Worm (Caenorhabditis elegans) whole organism, young adult: ENCODE data around the gene W09D6.4.

ENCODE experiments used
- F22D6.2 ChIP-seq: sonication (generic microtip); optimal IDR thresholded peaks from 2 replicates; lab custom pipeline; 2016; ENCODE audit warnings: mild to moderate bottlenecking, missing genetic modification characterization, missing compliant biosample characterization
- F33H1.4 ChIP-seq: fragments of 200-800 bp; sonication (Bioruptor generic); IDR thresholded peaks from 2 replicates; pipeline ENCODE4 v1.3.6; 2022; ENCODE audit warnings: missing genetic modification reagents, missing genetic modification characterization, missing compliant biosample characterization
- F39B2.1 ChIP-seq: fragments of 200-800 bp; sonication (Bioruptor generic); IDR thresholded peaks from 2 replicates; pipeline ENCODE4 v1.3.6; 2022; ENCODE audit warnings: missing genetic modification reagents, missing genetic modification characterization, missing compliant biosample characterization
- F49E8.2 ChIP-seq: sonication (generic microtip); optimal IDR thresholded peaks from 3 replicates; lab custom pipeline; 2017; ENCODE audit warnings: missing genetic modification characterization, mild to moderate bottlenecking, missing compliant biosample characterization, antibody characterized with exemption, moderate library complexity; ENCODE audit not compliant: insufficient read depth
- F57A8.1 ChIP-seq: fragments of 200-800 bp; sonication (Bioruptor generic); optimal IDR thresholded peaks from 2 replicates; lab custom pipeline; 2018; ENCODE audit warnings: mild to moderate bottlenecking, missing genetic modification characterization, moderate library complexity, missing compliant biosample characterization
- K12H6.12 ChIP-seq: fragments of 200-800 bp; sonication (Bioruptor generic); optimal IDR thresholded peaks from 2 replicates; lab custom pipeline; 2018; ENCODE audit warnings: mild to moderate bottlenecking, missing genetic modification characterization, missing compliant biosample characterization
- Y95B8A.8 ChIP-seq: fragments of 200-800 bp; sonication (Bioruptor generic); IDR thresholded peaks from 2 replicates; pipeline ENCODE4 v1.3.6; 2022; ENCODE audit warnings: missing genetic modification reagents, missing genetic modification characterization, missing compliant biosample characterization
- ZK185.1 ChIP-seq: sonication (generic microtip); optimal IDR thresholded peaks from 2 replicates; lab custom pipeline; 2016; ENCODE audit warnings: mild to moderate bottlenecking, missing genetic modification characterization, missing compliant biosample characterization; ENCODE audit not compliant: poor library complexity, severe bottlenecking
- athp-1 ChIP-seq: sonication (generic microtip); optimal IDR thresholded peaks from 2 replicates; lab custom pipeline; 2017; ENCODE audit warnings: mild to moderate bottlenecking, missing genetic modification characterization, missing compliant biosample characterization
- attf-3 ChIP-seq: fragments of 200-800 bp; sonication (Bioruptor generic); conservative IDR thresholded peaks from 2 replicates; pipeline ENCODE4 v1.3.6; 2022; ENCODE audit warnings: missing genetic modification reagents, missing genetic modification characterization, missing compliant biosample characterization
- attf-6 ChIP-seq: fragments of 200-800 bp; sonication (Bioruptor generic); IDR thresholded peaks from 2 replicates; pipeline ENCODE4 v1.3.6; 2022; ENCODE audit warnings: missing genetic modification reagents, missing genetic modification characterization, missing compliant biosample characterization
- ccch-3 ChIP-seq: fragments of 200-800 bp; sonication (Bioruptor generic); optimal IDR thresholded peaks from 2 replicates; lab custom pipeline; 2018; ENCODE audit warnings: mild to moderate bottlenecking, missing genetic modification characterization, missing compliant biosample characterization
- cebp-2 ChIP-seq: fragments of 200-800 bp; sonication (Bioruptor generic); IDR thresholded peaks from 2 replicates; pipeline ENCODE4 v1.3.6; 2022; ENCODE audit warnings: missing genetic modification characterization, missing compliant biosample characterization
- ceh-58 ChIP-seq: fragments of 200-800 bp; sonication (Bioruptor generic); IDR thresholded peaks from 2 replicates; pipeline ENCODE4 v1.3.6; 2022; ENCODE audit warnings: missing genetic modification characterization, missing compliant biosample characterization
- ceh-79 ChIP-seq: sonication (generic microtip); optimal IDR thresholded peaks from 2 replicates; lab custom pipeline; 2017; ENCODE audit warnings: mild to moderate bottlenecking, missing genetic modification characterization, missing compliant biosample characterization
- die-1 ChIP-seq: sonication (generic microtip); optimal IDR thresholded peaks from 2 replicates; lab custom pipeline; 2016; ENCODE audit warnings: missing genotype, mild to moderate bottlenecking, missing genetic modification characterization, missing compliant biosample characterization
- egl-18 ChIP-seq: fragments of 200-800 bp; sonication (Bioruptor generic); IDR thresholded peaks from 2 replicates; pipeline ENCODE4 v1.3.6; 2022; ENCODE audit warnings: missing genetic modification reagents, missing genetic modification characterization, missing compliant biosample characterization
- egrh-3 ChIP-seq: fragments of 200-800 bp; sonication (Bioruptor generic); IDR thresholded peaks from 2 replicates; pipeline ENCODE4 v1.3.6; 2022; ENCODE audit warnings: missing genetic modification reagents, missing genetic modification characterization, missing compliant biosample characterization
- ets-4 ChIP-seq: fragments of 200-800 bp; sonication (Bioruptor generic); optimal IDR thresholded peaks from 2 replicates; lab custom pipeline; 2018; ENCODE audit warnings: mild to moderate bottlenecking, missing genetic modification characterization, missing compliant biosample characterization
- hlh-26 ChIP-seq: fragments of 200-800 bp; sonication (Bioruptor generic); conservative IDR thresholded peaks from 2 replicates; pipeline ENCODE4 v1.3.6; 2022; ENCODE audit warnings: missing genetic modification reagents, missing genetic modification characterization, missing compliant biosample characterization
- hmg-20 ChIP-seq: fragments of 200-800 bp; sonication (Bioruptor generic); IDR thresholded peaks from 2 replicates; pipeline ENCODE4 v1.3.6; 2022; ENCODE audit warnings: missing genetic modification reagents, missing genetic modification characterization, missing compliant biosample characterization
- hrde-1 ChIP-seq: sonication (generic microtip); optimal IDR thresholded peaks from 2 replicates; lab custom pipeline; 2016; ENCODE audit warnings: missing genetic modification characterization, mild to moderate bottlenecking, missing compliant biosample characterization, moderate library complexity, missing genotype, missing genetic modification reagents, borderline replicate concordance
- hsf-1 ChIP-seq: fragments of 200-800 bp; sonication (Bioruptor generic); IDR thresholded peaks from 2 replicates; pipeline ENCODE4 v1.3.6; 2022; ENCODE audit warnings: missing genetic modification reagents, missing genetic modification characterization, missing compliant biosample characterization
- let-607 ChIP-seq, 2 experiments: fragments of 200-800 bp in 1 of 2; sonication (Bioruptor generic) in 1 of 2; sonication (generic microtip) in 1 of 2; optimal IDR thresholded peaks; 2 replicates each; lab custom pipeline; 2016 to 2018; ENCODE audit warnings: mild to moderate bottlenecking in 2 of 2, missing compliant biosample characterization in 2 of 2, missing genetic modification characterization in 2 of 2, moderate library complexity in 2 of 2, missing genotype in 1 of 2
- lin-35 ChIP-seq, 3 experiments: fragments of 150-350 bp in 2 of 3; sonication (generic microtip) in 1 of 3; optimal IDR thresholded peaks; 2 replicates each; lab custom pipeline; 2014 to 2018; ENCODE audit warnings: missing biosample characterization in 3 of 3, missing genetic modification characterization in 3 of 3, missing genetic modification reagents in 3 of 3
- lin-54 ChIP-seq: fragments of 200-800 bp; sonication (Bioruptor generic); optimal IDR thresholded peaks from 2 replicates; lab custom pipeline; 2018; ENCODE audit warnings: mild to moderate bottlenecking, missing genetic modification characterization, missing compliant biosample characterization
- madf-3 ChIP-seq: fragments of 200-800 bp; sonication (Bioruptor generic); IDR thresholded peaks from 2 replicates; pipeline ENCODE4 v1.3.6; 2022; ENCODE audit warnings: missing genetic modification reagents, missing genetic modification characterization, missing compliant biosample characterization
- mcd-1 ChIP-seq: fragments of 200-800 bp; sonication (Bioruptor generic); IDR thresholded peaks from 2 replicates; pipeline ENCODE4 v1.3.6; 2022; ENCODE audit warnings: missing genetic modification reagents, missing genetic modification characterization, missing compliant biosample characterization
- mel-28 ChIP-seq: sonication (generic microtip); optimal IDR thresholded peaks from 2 replicates; lab custom pipeline; 2016; ENCODE audit warnings: borderline replicate concordance, mild to moderate bottlenecking, missing genetic modification characterization, missing compliant biosample characterization
- mxl-1 ChIP-seq: sonication (generic microtip); optimal IDR thresholded peaks from 2 replicates; lab custom pipeline; 2016; ENCODE audit warnings: missing genetic modification characterization, missing compliant biosample characterization
- nhr-179 ChIP-seq: sonication (generic microtip); optimal IDR thresholded peaks from 2 replicates; lab custom pipeline; 2016; ENCODE audit warnings: mild to moderate bottlenecking, missing genetic modification characterization, missing compliant biosample characterization
- nhr-80 ChIP-seq: sonication (generic microtip); optimal IDR thresholded peaks from 2 replicates; lab custom pipeline; 2016; ENCODE audit warnings: missing genetic modification characterization, missing compliant biosample characterization
- nhr-90 ChIP-seq: sonication (generic microtip); optimal IDR thresholded peaks from 2 replicates; lab custom pipeline; 2016; ENCODE audit warnings: missing genotype, mild to moderate bottlenecking, missing genetic modification characterization, missing compliant biosample characterization
- pha-4 ChIP-seq: fragments of 150-350 bp; sonication (generic microtip); optimal IDR thresholded peaks from 2 replicates; lab custom pipeline; 2014; ENCODE audit warnings: missing biosample characterization, missing genetic modification reagents, missing genetic modification characterization
- rcor-1 ChIP-seq: fragments of 200-800 bp; sonication (Bioruptor generic); IDR thresholded peaks from 2 replicates; pipeline ENCODE4 v1.3.6; 2022; ENCODE audit warnings: missing genetic modification reagents, missing genetic modification characterization, missing compliant biosample characterization
- rpc-1 ChIP-seq, 2 experiments: fragments of 150-350 bp in 1 of 2; sonication (generic microtip) in 1 of 2; optimal IDR thresholded peaks; 2 replicates each; lab custom pipeline; 2014 to 2018; ENCODE audit warnings: missing biosample characterization in 1 of 2, missing genetic modification characterization in 1 of 2, missing genetic modification reagents in 1 of 2, missing genotype in 1 of 2
- snpc-1.1 ChIP-seq: sonication (generic microtip); optimal IDR thresholded peaks from 2 replicates; lab custom pipeline; 2017; ENCODE audit warnings: missing genetic modification characterization, mild to moderate bottlenecking, missing compliant biosample characterization, antibody characterized with exemption, moderate library complexity, missing genotype, missing genetic modification reagents; ENCODE audit not compliant: insufficient read depth
- snpc-1.3 ChIP-seq: sonication (generic microtip); optimal IDR thresholded peaks from 2 replicates; lab custom pipeline; 2017; ENCODE audit warnings: missing genetic modification characterization, mild to moderate bottlenecking, missing compliant biosample characterization, antibody characterized with exemption, moderate library complexity, missing genotype, missing genetic modification reagents; ENCODE audit not compliant: insufficient read depth
- tbp1 ChIP-seq: fragments of 200-800 bp; sonication (Bioruptor generic); optimal IDR thresholded peaks from 2 replicates; lab custom pipeline; 2018; ENCODE audit warnings: mild to moderate bottlenecking, missing genetic modification characterization, missing compliant biosample characterization
- tbx-9 ChIP-seq: sonication (generic microtip); optimal IDR thresholded peaks from 2 replicates; lab custom pipeline; 2016; ENCODE audit warnings: borderline replicate concordance, missing genetic modification characterization, inconsistent platforms, missing compliant biosample characterization
- tlf-1 ChIP-seq: fragments of 200-800 bp; sonication (Bioruptor generic); optimal IDR thresholded peaks from 2 replicates; lab custom pipeline; 2018; ENCODE audit warnings: mild to moderate bottlenecking, missing genetic modification characterization, missing compliant biosample characterization
- unc-130 ChIP-seq: sonication (generic microtip); optimal IDR thresholded peaks from 2 replicates; lab custom pipeline; 2016; ENCODE audit warnings: missing genetic modification reagents, missing genetic modification characterization, missing compliant biosample characterization
- unc-62 ChIP-seq: fragments of 150-350 bp; optimal IDR thresholded peaks from 2 replicates; lab custom pipeline; 2014; ENCODE audit warnings: missing biosample characterization, missing genetic modification reagents, missing genetic modification characterization
- zim-3 ChIP-seq: sonication (generic microtip); optimal IDR thresholded peaks from 2 replicates; lab custom pipeline; 2017; ENCODE audit warnings: mild to moderate bottlenecking, missing genetic modification characterization, moderate library complexity, missing compliant biosample characterization
- ztf-18 ChIP-seq: sonication (generic microtip); optimal IDR thresholded peaks from 2 replicates; lab custom pipeline; 2016; ENCODE audit warnings: missing genotype, mild to moderate bottlenecking, missing genetic modification characterization, missing compliant biosample characterization
- ztf-25 ChIP-seq: fragments of 200-800 bp; sonication (Bioruptor generic); IDR thresholded peaks from 2 replicates; pipeline ENCODE4 v1.3.6; 2022; ENCODE audit warnings: missing genetic modification reagents, missing genetic modification characterization, missing compliant biosample characterization

W09D6.4 gene

DNA sequence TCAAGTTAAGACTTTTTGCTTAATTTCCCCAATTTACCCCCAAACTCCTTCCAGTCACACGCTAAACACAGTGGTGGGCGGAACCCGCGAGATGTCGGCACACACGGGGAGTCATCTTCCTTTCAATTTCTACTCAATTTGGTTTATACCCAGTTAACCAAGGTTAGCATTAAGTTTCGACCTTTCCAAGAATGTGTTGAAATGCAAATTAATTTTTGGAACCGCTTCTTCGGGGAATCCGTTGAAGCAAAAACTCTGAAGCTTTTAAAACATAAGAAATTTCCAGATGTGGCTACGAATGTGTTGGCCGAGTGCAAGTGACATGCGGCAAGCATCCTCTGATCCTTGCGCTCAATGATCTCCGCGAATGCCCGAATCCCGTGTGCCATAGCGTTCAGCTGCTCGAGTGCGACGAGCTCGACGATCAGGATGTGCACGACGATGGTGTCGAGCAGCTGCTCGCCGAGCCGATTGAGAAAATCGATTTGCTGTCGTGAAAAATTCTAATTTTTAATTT is 11.4 kb downstream of the W09D6.4 start (continued):
- TF ChIP-seq athp-1 (peak; percentile 77), ZK185.1 (tag; lab: Kevin White, UChicago) (peak; percentile 40), nhr-80 (tag; lab: Kevin White, UChicago) (no peak), K12H6.12 (no peak), tbp1 (GFP tag; lab: Kevin White, UChicago) (peak; percentile 78), ceh-79 (tag; lab: Kevin White, UChicago) (peak; percentile 31), cebp-2 (GFP tag; lab: Robert Waterston, UW) (0 out of 2 replicates have a peak, but pooled peaks have one; percentile 66), die-1 (peak; percentile 44), ets-4 (GFP tag; lab: Kevin White, UChicago) (no peak), madf-3 (0 out of 2 replicates have a peak, but pooled peaks have one; percentile 24), egrh-3 (GFP tag; lab: Robert Waterston, UW) (peak; percentile 61; the same call in 1 of the 2 replicates), F33H1.4 (GFP tag; lab: Robert Waterston, UW) (peak; percentile 50), ceh-58 (0 out of 2 replicates have a peak, but pooled peaks have one; percentile 52), F49E8.2 (tag; lab: Kevin White, UChicago) (peak; percentile 86), F57A8.1 (GFP tag; lab: Kevin White, UChicago) (peak; percentile 5), ztf-18 (tag; lab: Kevin White, UChicago) (no peak), snpc-1.3 (tag; lab: Kevin White, UChicago) (peak; percentile 93), F22D6.2 (tag; lab: Kevin White, UChicago) (no peak), hlh-26 (no peak), zim-3 (peak; percentile 26), Y95B8A.8 (GFP tag; lab: Robert Waterston, UW) (peak; percentile 61; the same call in 1 of the 2 replicates), mel-28 (no peak), lin-54 (peak; percentile 71), attf-3 (GFP tag; lab: Robert Waterston, UW) (peak; percentile 32; the same call in 1 of the 2 replicates), rcor-1 (GFP tag; lab: Robert Waterston, UW) (peak; percentile 77), hsf-1 (GFP tag; lab: Robert Waterston, UW) (peak; percentile 88), attf-6 (peak; percentile 98), mxl-1 (tag; lab: Kevin White, UChicago) (no peak), nhr-179 (no peak), hrde-1 (tag; lab: Kevin White, UChicago) (peak; percentile 83), pha-4 (tag; lab: Kevin White, UChicago) (no peak), mcd-1 (peak; percentile 74), unc-62 (GFP tag; lab: Kevin White, UChicago) (no peak), unc-130 (no peak), tlf-1 (GFP tag; lab: Kevin White, UChicago) (peak; percentile 58), egl-18 (GFP tag; lab: Robert Waterston, UW) (no peak), ccch-3 (no peak), rpc-1 (optimal IDR thresholded peaks at IDR 0.05; lab: Kevin White, UChicago) (no peak), rpc-1 (tag; optimal IDR thresholded peaks at IDR 0.05; lab: Kevin White, UChicago) (no peak), snpc-1.1 (tag; lab: Kevin White, UChicago) (peak; percentile 98), F39B2.1 (GFP tag; lab: Robert Waterston, UW) (no peak), tbx-9 (tag; lab: Kevin White, UChicago) (no peak), ztf-25 (GFP tag; lab: Robert Waterston, UW) (peak; percentile 5; the same call in 1 of the 2 replicates), nhr-90 (peak; percentile 0), hmg-20 (GFP tag; lab: Robert Waterston, UW) (0 out of 2 replicates have a peak, but pooled peaks have one; percentile 63), lin-35 (GFP tag; optimal IDR thresholded peaks at IDR 0.05; lab: Kevin White, UChicago) (peak in 1 of 3 experiments; percentile 12), let-607 (tag; optimal IDR thresholded peaks at IDR 0.05; lab: Kevin White, UChicago) (peak in 1 of 2 experiments; percentile 47)
